Worm (Caenorhabditis elegans) whole organism, dauer: ENCODE results near the gene lmtr-2.

Experiments
- unc-62 ChIP-seq: sonication (generic microtip); optimal IDR thresholded peaks from 2 replicates; lab custom pipeline; 2017; ENCODE audit warnings: missing biosample characterization, missing genetic modification reagents, missing genetic modification characterization

lmtr-2 gene

DNA sequence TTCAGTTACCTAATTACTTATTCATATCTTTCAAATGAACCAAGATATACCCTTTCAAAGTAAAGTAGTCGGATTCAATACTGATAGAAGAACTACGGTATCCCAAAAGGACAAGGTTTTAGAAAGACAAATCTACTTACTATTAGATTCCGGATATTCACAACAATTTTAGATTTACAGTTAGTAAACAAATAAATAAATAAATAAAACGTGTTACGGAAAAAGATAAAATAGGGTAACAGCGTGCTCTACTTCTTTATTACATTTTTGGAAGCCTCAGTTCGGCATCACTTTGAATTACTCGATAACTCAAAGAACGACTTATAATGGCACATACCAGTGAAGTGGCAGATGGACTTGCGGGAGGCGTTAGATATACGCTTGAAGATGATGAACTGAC is 5.9 kb downstream of the lmtr-2 start, which contains the start of gene Y97E10AR.8:
TSS of gene Y97E10AR.8 (plus strand) at position 301 of the 400 bp plus-strand sequence.
- TF ChIP-seq unc-62 (GFP tag; lab: Kevin White, UChicago) = no peak

DNA sequence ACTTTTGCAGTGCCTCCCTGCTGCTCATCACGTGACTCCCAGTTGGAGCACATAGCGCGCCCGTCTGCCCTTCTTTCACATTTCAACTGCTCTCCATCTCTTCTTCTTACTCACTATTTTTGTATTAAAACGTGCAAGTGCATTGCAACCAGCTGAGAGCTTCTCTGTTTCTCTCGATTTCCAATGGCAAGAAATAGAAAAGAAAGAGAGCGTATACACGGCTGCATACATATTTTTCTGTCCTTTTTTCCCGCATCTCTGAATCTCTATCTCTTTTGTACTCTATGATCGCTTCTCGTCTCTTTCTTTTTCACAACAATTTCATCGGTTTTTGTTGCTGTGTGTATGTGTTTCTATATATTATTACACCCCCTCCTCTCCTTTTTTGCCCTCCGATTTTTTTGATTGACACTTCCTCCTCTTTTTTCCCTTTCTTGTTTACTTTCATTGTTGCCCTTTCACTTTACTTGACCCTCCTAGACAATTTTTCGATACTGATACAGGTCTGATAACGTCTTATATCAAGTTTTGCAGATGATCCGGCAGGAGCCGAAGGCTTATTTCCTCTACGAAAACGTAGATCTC is 9.9 kb downstream of the lmtr-2 start, which contains the start of gene Y97E10AR.1:
TSS of gene Y97E10AR.1 (plus strand) at position 535 of the 585 bp plus-strand sequence.
- no peak for TF ChIP-seq unc-62 (GFP tag; lab: Kevin White, UChicago)

DNA sequence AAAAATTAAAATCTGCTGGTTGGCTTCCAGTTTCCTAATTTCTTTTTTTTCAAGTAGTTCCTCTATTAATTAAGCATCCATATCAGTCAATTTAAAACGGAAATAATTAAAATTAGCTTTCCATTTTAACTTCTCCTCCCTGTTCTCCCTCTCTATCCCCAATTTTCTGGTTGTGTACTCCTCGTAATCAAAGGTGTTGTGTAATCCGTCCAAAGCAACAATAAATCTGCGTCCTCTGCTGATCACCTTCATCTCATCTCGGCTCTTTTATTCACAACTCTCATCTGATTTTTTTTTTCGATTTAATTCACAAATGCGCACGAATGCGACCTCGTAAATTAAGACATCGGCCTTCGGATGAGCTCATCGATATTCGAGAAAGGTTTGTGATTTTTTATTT is 15.0 kb downstream of the lmtr-2 start, which contains the start of gene Y97E10AR.2:
TSS of gene Y97E10AR.2 (plus strand) at position 301 of the 400 bp plus-strand sequence.
- TF ChIP-seq unc-62 (GFP tag; lab: Kevin White, UChicago) = no peak

DNA sequence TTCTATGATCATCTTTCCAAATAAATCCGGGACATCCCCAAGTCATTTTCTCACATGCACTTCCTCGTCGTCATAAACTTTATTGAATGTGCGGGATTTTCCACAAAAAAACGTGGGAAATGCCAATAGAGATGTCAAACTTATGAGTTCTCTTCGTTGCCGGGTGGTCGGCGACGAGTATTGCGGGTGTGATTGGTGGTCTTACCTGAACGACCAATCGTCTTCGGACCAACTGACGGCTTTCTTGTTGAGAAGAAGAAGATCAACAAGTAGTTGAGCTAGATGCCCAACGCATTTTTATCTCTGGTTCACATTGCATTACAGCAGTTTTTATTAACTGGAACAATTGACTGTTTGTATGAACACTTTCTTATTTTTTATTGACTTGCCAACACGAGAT is 15.7 kb downstream of the lmtr-2 start:
- TF ChIP-seq unc-62 (GFP tag; lab: Kevin White, UChicago) = no peak

DNA sequence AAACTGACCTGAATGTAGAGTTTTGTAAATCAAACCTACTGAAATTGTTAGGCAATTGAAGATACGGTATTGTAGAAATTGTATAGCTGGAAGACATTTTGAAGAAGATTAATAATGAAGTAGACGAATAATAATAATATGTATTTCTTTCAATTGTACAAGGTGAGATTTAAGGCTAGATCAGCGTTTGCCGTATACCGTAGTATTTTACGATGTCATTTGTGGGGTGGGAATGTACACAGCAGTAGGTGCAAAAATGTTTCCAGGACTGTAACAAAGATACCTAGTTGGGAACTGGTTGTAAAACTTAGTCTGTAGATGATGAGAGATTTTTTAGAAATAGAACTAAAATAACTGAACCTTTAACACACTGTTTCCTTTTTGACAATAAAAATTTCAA is 16.3 kb downstream of the lmtr-2 start, which contains the start of gene ceh-76:
TSS of gene ceh-76 (minus strand) at position 101 of the 400 bp plus-strand sequence.
- no peak for TF ChIP-seq unc-62 (GFP tag; lab: Kevin White, UChicago)

DNA sequence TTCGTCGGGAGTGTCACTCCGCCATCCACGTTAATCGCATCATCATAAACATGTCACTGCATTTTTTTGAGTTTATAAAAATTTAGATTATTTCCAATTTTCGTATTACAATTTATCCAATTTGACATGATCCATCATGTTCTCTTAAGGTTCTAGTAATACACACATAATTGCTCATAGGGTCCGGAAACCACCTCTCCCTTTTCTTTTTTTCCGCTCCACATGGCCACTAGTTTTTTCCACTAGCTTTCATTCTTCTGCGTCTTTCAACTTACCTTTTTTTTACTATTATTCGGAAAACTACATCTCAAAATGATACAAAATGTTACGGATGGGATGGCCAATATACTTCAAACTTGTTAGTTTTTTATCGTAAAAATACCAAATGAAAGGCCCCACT is 25.0 kb downstream of the lmtr-2 start, which contains the start of gene Y97E10AL.1:
TSS of gene Y97E10AL.1 (plus strand) at position 301 of the 400 bp plus-strand sequence.
- no peak for TF ChIP-seq unc-62 (GFP tag; lab: Kevin White, UChicago)

DNA sequence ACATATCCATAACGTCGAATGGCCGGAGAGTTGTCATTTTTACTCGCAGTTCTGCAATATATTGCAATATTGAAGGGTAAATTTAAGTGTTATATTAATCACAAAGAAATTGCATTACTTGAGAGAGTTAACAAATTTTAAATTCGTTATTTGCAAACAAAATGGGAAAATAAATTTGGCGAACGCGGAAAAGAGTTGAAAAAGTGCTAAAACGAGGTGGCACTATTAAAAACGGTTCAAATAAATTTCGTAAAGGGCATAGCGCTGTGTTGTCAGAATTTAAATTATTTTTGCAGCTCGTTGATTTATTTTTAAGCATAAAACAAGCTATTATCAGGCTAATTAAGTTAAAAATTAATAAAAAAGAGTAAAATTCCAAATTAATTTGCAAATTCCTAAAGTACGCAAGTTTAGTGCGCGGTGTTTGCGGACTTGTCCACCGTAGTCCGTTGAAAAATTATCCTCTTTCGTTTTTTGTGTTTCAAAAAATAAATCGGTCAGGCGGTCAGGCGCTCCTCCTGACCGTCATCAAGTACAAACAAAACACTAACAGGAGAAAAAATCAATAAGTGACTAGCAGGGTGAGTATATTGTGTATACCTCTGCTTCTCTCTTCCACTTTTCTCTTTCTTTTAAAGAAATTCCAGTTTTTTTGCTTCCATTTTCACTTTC is 27.4 kb downstream of the lmtr-2 start, which contains the start of the genes natb-1 and abhd-12:
TSS of gene natb-1 (minus strand) at position 51 of the 672 bp plus-strand sequence.
TSS of gene abhd-12 (plus strand) at position 499 of the 672 bp plus-strand sequence.
- no peak for TF ChIP-seq unc-62 (GFP tag; lab: Kevin White, UChicago)

DNA sequence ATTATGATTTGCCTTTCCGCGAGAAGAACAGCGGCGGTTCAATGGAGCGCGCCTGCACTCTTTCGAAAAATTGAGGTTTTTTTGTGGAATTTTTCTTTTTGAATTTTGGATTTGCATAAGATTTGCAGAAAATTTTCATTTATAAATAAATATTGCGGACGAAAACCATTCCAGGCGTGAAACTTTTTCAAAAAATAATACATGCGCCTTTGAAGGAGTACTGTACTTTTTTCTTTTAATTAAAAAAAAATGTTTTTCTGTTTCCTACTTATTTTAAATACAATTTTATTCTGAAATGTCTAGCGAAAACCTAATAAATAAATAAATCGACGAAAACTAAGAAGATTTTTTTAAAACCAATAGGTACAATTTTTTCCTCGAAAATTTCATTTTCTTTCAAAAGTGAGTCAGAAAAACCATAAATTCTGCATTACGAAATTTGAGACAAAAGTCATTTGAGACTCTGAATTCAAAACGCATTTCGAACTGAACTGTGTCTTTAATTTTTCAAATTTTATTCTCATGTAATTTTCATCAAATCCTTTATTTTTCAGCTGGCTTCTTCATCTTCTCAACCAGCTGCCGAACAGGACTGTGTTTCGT is 29.8 kb downstream of the lmtr-2 start, which contains the start of gene F26D11.1:
TSS of gene F26D11.1 (plus strand) at position 553 of the 603 bp plus-strand sequence.
- no peak for TF ChIP-seq unc-62 (GFP tag; lab: Kevin White, UChicago)

DNA sequence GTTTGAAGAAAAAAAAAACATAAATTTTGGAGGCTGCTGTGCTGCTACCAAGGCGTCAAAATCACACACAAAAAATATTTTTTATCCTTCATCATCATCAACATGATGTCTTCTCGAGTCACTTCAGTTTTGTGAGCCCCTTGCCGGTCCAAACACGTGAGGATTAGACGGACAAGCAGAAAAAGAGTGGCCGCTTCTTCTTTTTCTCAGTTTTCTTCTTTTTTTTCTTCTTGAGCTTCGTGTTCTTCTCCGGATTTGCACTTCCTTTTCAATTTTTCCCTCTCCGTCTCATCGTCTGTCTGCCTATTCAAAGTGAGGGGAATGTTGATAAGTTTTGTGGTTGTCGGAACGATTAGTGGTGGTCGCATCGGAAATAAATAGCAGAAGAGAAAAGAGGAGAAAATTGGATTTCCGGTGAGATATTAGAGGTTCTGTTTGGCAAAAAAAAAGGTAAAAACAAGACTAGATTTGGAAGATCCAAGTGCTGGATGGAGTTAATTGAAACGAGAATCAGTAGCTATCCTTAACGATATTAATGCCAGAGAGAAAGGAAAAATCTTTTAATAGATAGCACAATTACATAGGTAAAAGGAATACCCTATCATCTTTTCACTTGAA is 30.4 kb downstream of the lmtr-2 start:
- no peak for TF ChIP-seq unc-62 (GFP tag; lab: Kevin White, UChicago)

DNA sequence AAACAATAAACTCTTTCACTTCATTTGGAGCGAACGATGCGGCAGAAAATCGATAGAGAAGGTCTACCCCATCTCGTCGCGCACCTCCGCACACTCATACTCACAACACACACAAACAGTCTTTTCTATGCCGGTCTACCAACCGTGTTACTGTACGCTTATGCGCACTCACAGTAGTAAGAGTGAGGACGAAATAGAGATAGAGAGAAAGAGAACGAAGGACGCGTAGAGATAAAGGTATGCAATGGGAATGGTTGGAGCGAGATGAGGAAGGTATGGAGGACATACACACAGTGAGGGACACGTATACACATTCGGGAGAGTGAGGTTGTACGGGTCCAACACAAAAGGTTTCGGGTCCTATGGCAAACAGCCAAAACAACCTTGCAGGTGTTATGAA is 32.1 kb downstream of the lmtr-2 start:
- no peak for TF ChIP-seq unc-62 (GFP tag; lab: Kevin White, UChicago)

DNA sequence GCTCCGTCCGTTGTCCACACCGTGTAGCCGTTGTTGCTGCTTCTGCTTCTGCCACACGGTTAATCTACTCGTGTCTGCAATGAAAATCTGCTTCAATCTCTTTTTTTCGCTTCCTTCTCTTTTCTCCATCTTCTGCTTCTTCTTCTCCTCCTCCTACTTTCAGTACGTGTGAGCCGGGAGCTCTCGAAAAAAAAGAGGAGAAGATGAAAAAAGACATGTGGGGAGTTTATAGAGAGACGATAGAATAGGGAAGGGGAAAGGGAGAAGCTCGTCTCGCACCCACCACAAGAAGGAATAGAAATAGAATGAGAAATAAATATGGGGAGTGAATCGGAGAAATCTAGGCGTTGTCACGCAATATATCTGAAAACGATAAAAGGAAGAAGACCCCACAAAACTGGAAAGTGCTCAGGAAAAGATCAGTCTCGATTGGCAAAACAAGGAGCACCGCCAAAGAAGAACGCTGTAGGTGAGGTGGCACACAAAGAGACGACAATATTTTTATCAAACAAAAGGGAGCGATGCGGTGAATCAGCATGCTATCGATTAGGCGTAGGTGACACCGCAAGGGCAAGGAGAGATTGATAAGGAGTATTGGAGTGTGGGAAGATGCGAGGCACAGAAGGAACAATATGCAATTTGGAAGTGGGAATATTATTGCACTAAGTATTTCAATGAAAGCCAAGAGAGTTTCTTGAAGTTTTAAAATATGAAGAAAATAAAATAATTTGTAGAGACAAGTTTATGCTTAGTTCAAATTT is 33.0 kb downstream of the lmtr-2 start, which contains the start of gene let-413:
TSS of gene let-413 (minus strand) at position 76 of the 761 bp plus-strand sequence.
- no peak for TF ChIP-seq unc-62 (GFP tag; lab: Kevin White, UChicago)

DNA sequence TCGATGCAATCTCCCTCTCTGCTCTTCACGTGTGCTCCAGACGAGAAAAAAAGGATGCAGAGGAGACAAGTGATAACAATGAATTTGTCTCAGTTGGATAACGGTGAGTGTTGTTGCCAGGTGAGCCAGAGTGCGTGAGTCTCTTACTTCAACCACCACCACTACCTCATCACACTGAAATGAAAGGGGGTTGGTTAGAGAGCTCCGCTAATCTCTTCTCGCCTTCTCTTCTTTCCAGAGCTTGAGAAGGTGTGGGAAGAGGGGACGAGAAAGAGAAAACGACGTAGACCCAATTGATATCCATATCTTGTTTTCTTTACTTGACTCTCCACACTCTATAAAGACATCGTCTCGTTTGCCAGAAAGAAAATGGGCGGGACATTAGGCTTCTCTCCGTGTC is 39.5 kb downstream of the lmtr-2 start:
- no peak for TF ChIP-seq unc-62 (GFP tag; lab: Kevin White, UChicago)

DNA sequence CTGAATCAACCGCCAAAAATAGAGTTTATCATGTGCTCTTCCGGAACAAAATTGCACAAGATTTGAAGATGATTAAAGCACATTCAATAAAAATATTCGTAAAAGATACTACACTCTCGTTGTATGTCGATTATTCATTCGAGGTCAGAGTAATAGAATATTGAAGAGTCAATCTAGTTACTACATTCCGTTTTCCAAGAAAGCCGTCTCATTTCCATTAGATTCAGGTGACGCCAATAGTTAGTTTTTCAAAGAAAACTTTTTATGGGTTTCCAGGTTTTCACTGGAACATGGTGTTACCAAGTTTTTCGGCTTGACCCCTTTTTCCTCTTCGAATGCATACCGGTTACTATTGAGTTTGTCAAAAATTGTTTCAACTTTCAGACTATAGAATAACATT is 40.4 kb downstream of the lmtr-2 start:
- TF ChIP-seq unc-62 (GFP tag; lab: Kevin White, UChicago) = no peak

DNA sequence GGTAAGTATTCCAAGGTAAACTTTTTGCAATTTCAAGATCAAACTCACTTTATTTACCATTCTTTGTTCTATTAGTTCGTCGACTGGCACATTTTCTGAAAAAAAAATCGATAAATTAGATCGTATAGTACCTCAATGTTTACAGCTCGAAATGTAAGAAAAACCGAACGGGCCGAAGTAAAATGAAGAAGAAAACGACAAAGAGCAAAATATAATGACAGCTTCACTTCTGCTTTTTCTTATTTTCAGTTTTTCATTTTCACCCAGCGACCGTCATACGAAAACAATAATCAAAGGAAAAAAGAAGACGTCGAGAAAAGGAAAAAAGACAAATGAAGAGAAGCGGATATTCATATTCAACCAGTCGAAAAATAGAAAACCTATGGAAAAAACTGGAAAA is 41.8 kb downstream of the lmtr-2 start, which contains the start of gene che-7:
TSS of gene che-7 (minus strand) at position 101 of the 400 bp plus-strand sequence.
- TF ChIP-seq unc-62 (GFP tag; lab: Kevin White, UChicago) = no peak

DNA sequence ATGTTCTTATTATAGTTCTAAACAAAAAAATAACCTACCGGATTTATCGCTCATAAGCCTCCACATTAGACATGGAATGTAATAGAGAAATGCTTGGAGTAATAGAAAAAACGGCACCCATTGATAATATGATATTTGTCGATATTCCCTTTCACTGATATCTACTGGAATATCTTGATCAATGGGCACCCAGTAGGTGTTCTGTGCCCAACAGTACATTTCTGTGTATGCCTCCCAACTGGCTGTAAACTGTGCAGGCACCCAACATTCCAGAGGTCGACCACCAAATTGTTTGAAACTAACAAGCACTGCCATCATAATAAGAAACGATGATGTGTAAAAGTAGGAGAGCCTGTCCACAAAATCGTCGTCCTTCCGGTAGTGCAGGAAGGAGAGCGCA is 46.5 kb downstream of the lmtr-2 start:
- no peak for TF ChIP-seq unc-62 (GFP tag; lab: Kevin White, UChicago)
